Fruit fly (Drosophila melanogaster) whole organism, embryonic: ENCODE measurements around the gene CG7378.
A peak's percentile ranks its signal among the peaks of the same experiment; 100 is the strongest.

Source experiments
- Bteb2 ChIP-seq: fragments of 200-800 bp; sonication (Bioruptor generic); optimal IDR thresholded peaks from 2 replicates; lab custom pipeline; 2016; ENCODE audit warnings: missing biosample characterization, missing genetic modification characterization
- CG10274 ChIP-seq: fragments of 200-800 bp; sonication (Bioruptor generic); optimal IDR thresholded peaks from 3 replicates; lab custom pipeline; 2017; ENCODE audit warnings: missing biosample characterization, mild to moderate bottlenecking, missing genetic modification characterization
- CG10431 ChIP-seq: fragments of 200-800 bp; sonication (Bioruptor generic); optimal IDR thresholded peaks from 3 replicates; lab custom pipeline; 2018; ENCODE audit warnings: missing biosample characterization, mild to moderate bottlenecking, missing genetic modification characterization
- CG10979 ChIP-seq: fragments of 200-800 bp; sonication (Bioruptor generic); optimal IDR thresholded peaks from 2 replicates; lab custom pipeline; 2018; ENCODE audit warnings: missing biosample characterization, mild to moderate bottlenecking, missing genetic modification characterization, moderate library complexity
- CG13123 ChIP-seq: fragments of 200-800 bp; sonication (Bioruptor generic); optimal IDR thresholded peaks from 2 replicates; lab custom pipeline; 2016; ENCODE audit warnings: missing biosample characterization, missing genetic modification characterization
- CG14441 ChIP-seq: fragments of 200-800 bp; sonication (Bioruptor generic); IDR thresholded peaks from 2 replicates; pipeline ENCODE4 v1.3.6; 2022; ENCODE audit warnings: missing biosample characterization, missing genetic modification characterization
- CG15514 ChIP-seq: fragments of 200-800 bp; sonication (Bioruptor generic); optimal IDR thresholded peaks from 3 replicates; lab custom pipeline; 2017; ENCODE audit warnings: missing biosample characterization, missing genetic modification characterization, mild to moderate bottlenecking, moderate library complexity, missing genetic modification reagents
- CG18619 ChIP-seq: fragments of 200-800 bp; sonication (Bioruptor generic); optimal IDR thresholded peaks from 3 replicates; lab custom pipeline; 2017; ENCODE audit warnings: missing biosample characterization, mild to moderate bottlenecking, missing genetic modification characterization
- CG2712 ChIP-seq: fragments of 200-800 bp; optimal IDR thresholded peaks from 3 replicates; lab custom pipeline; 2019; ENCODE audit warnings: missing biosample characterization, mild to moderate bottlenecking, missing genetic modification characterization, moderate library complexity
- CG2889 ChIP-seq: fragments of 200-800 bp; sonication (Bioruptor generic); IDR thresholded peaks from 3 replicates; pipeline ENCODE4 v1.3.6; 2022; ENCODE audit warnings: missing biosample characterization, missing genetic modification characterization
- CG30431 ChIP-seq: fragments of 200-800 bp; sonication (Bioruptor generic); optimal IDR thresholded peaks from 2 replicates; lab custom pipeline; 2017; ENCODE audit warnings: missing biosample characterization, missing genetic modification characterization
- CG3281 ChIP-seq: fragments of 200-800 bp; sonication (Bioruptor generic); optimal IDR thresholded peaks from 3 replicates; lab custom pipeline; 2017; ENCODE audit warnings: missing biosample characterization, mild to moderate bottlenecking, missing genetic modification characterization
- CG3847 ChIP-seq: fragments of 200-800 bp; sonication (Bioruptor generic); IDR thresholded peaks from 2 replicates; pipeline ENCODE4 v1.3.6; 2022; ENCODE audit warnings: missing biosample characterization, missing genetic modification characterization
- CG5245 ChIP-seq: fragments of 200-800 bp; sonication (Bioruptor generic); optimal IDR thresholded peaks from 3 replicates; lab custom pipeline; 2016; ENCODE audit warnings: missing biosample characterization, missing genetic modification characterization
- CG7357 ChIP-seq: fragments of 200-800 bp; sonication (Bioruptor generic); IDR thresholded peaks from 3 replicates; pipeline ENCODE4 v1.3.6; 2022; ENCODE audit warnings: missing biosample characterization, missing genetic modification characterization
- Dip2 ChIP-seq: fragments of 200-800 bp; sonication (Bioruptor generic); IDR thresholded peaks from 2 replicates; pipeline ENCODE4 v1.3.6; 2022; ENCODE audit warnings: missing biosample characterization, missing genetic modification characterization
- Dref ChIP-seq: fragments of 200-800 bp; sonication (Bioruptor generic); IDR thresholded peaks from 2 replicates; pipeline ENCODE4 v1.3.6; 2022; ENCODE audit warnings: missing biosample characterization, missing genetic modification characterization
- Hr39 ChIP-seq: fragments of >200 bp; optimal IDR thresholded peaks from 2 replicates; lab custom pipeline; 2017
- Mad ChIP-seq: fragments of 200-800 bp; sonication (Bioruptor generic); optimal IDR thresholded peaks from 2 replicates; lab custom pipeline; 2016; ENCODE audit warnings: missing biosample characterization, missing genetic modification characterization
- Mes4 ChIP-seq: fragments of 200-800 bp; sonication (Bioruptor generic); optimal IDR thresholded peaks from 2 replicates; lab custom pipeline; 2016; ENCODE audit warnings: missing biosample characterization, missing genetic modification characterization
- NC2α ChIP-seq: fragments of 200-800 bp; sonication (Bioruptor generic); optimal IDR thresholded peaks from 2 replicates; lab custom pipeline; 2016; ENCODE audit warnings: missing biosample characterization, missing genetic modification characterization
- Nf-YC ChIP-seq: fragments of 200-800 bp; optimal IDR thresholded peaks from 3 replicates; lab custom pipeline; 2019; ENCODE audit warnings: missing biosample characterization, mild to moderate bottlenecking, missing genetic modification characterization, moderate library complexity
- Sin3A ChIP-seq: fragments of >200 bp; optimal IDR thresholded peaks from 2 replicates; lab custom pipeline; 2018
- Stat92E ChIP-seq, 3 experiments: fragments of >200 bp in 2 of 3; fragments of 200-800 bp in 1 of 3; sonication (Bioruptor generic) in 1 of 3; optimal IDR thresholded peaks; 2 replicates each; lab custom pipeline; 2017 to 2019; ENCODE audit warnings: missing biosample characterization in 3 of 3, missing genetic modification characterization in 3 of 3, mild to moderate bottlenecking in 1 of 3, moderate library complexity in 1 of 3
- Taf1 ChIP-seq: fragments of 200-800 bp; sonication (Bioruptor generic); IDR thresholded peaks from 2 replicates; pipeline ENCODE4 v1.3.6; 2022; ENCODE audit warnings: missing biosample characterization, missing genetic modification characterization
- Xrp1 ChIP-seq: fragments of 200-800 bp; sonication (Bioruptor generic); IDR thresholded peaks from 2 replicates; pipeline ENCODE4 v1.3.6; 2022; ENCODE audit warnings: missing biosample characterization, missing genetic modification characterization
- amos ChIP-seq: fragments of 200-800 bp; sonication (Bioruptor generic); IDR thresholded peaks from 2 replicates; pipeline ENCODE4 v1.3.6; 2022; ENCODE audit warnings: missing biosample characterization, missing genetic modification characterization; ENCODE audit not compliant: partially characterized antibody
- aop ChIP-seq: fragments of 200-800 bp; sonication (Bioruptor generic); IDR thresholded peaks from 2 replicates; pipeline ENCODE4 v1.3.6; 2022; ENCODE audit warnings: missing biosample characterization, missing genetic modification characterization
- ara ChIP-seq: fragments of 200-800 bp; sonication (Bioruptor generic); IDR thresholded peaks from 2 replicates; pipeline ENCODE4 v1.3.6; 2022; ENCODE audit warnings: missing biosample characterization, missing genetic modification characterization
- az2 ChIP-seq: fragments of 200-800 bp; sonication (Bioruptor generic); optimal IDR thresholded peaks from 3 replicates; lab custom pipeline; 2016; ENCODE audit warnings: missing biosample characterization, missing genetic modification characterization
- bbx ChIP-seq: fragments of 200-800 bp; sonication (Bioruptor generic); IDR thresholded peaks from 2 replicates; pipeline ENCODE4 v1.3.6; 2022; ENCODE audit warnings: missing biosample characterization, missing genetic modification characterization; ENCODE audit not compliant: partially characterized antibody
- cas ChIP-seq: fragments of 200-800 bp; sonication (Bioruptor generic); IDR thresholded peaks from 2 replicates; pipeline ENCODE4 v1.3.6; 2022; ENCODE audit warnings: missing biosample characterization, missing genetic modification characterization
- ci ChIP-seq: fragments of 200-800 bp; sonication (Bioruptor generic); IDR thresholded peaks from 3 replicates; pipeline ENCODE4 v1.3.6; 2022; ENCODE audit warnings: missing biosample characterization, missing genetic modification characterization
- corto ChIP-seq: fragments of 200-800 bp; sonication (Bioruptor generic); optimal IDR thresholded peaks from 2 replicates; lab custom pipeline; 2016; ENCODE audit warnings: missing biosample characterization, mild to moderate bottlenecking, missing genetic modification characterization, moderate library complexity
- crc ChIP-seq: fragments of 200-800 bp; sonication (Bioruptor generic); optimal IDR thresholded peaks from 2 replicates; lab custom pipeline; 2016; ENCODE audit warnings: missing biosample characterization, missing genetic modification characterization
- fu2 ChIP-seq: fragments of 200-800 bp; sonication (Bioruptor generic); optimal IDR thresholded peaks from 2 replicates; lab custom pipeline; 2016; ENCODE audit warnings: missing biosample characterization, missing genetic modification characterization
- gfzf ChIP-seq: fragments of 200-800 bp; sonication (Bioruptor generic); optimal IDR thresholded peaks from 2 replicates; lab custom pipeline; 2016; ENCODE audit warnings: missing biosample characterization, mild to moderate bottlenecking, missing genetic modification characterization, moderate library complexity
- hkb ChIP-seq, 2 experiments: fragments of 200-800 bp in 1 of 2; fragments of >200 bp in 1 of 2; sonication (Bioruptor generic) in 1 of 2; IDR thresholded peaks in 1 of 2; optimal IDR thresholded peaks in 1 of 2; 2 replicates each; pipeline versions ENCODE4 v1.3.6 to Lab custom; 2017 to 2022; ENCODE audit warnings: missing biosample characterization in 1 of 2, missing genetic modification characterization in 1 of 2
- ind ChIP-seq: fragments of 200-800 bp; sonication (Bioruptor generic); optimal IDR thresholded peaks from 3 replicates; lab custom pipeline; 2016; ENCODE audit warnings: missing biosample characterization, missing genetic modification characterization
- jing ChIP-seq: fragments of 200-800 bp; sonication (Bioruptor generic); optimal IDR thresholded peaks from 2 replicates; lab custom pipeline; 2018; ENCODE audit warnings: missing biosample characterization, mild to moderate bottlenecking, missing genetic modification characterization
- luna ChIP-seq: fragments of 200-800 bp; sonication (Bioruptor generic); optimal IDR thresholded peaks from 2 replicates; lab custom pipeline; 2016; ENCODE audit warnings: missing biosample characterization, missing genetic modification characterization
- nerfin-1 ChIP-seq: fragments of 200-800 bp; sonication (Bioruptor generic); optimal IDR thresholded peaks from 3 replicates; lab custom pipeline; 2019; ENCODE audit warnings: missing biosample characterization, mild to moderate bottlenecking, missing genetic modification characterization, moderate library complexity
- odd ChIP-seq: fragments of 200-800 bp; sonication (Bioruptor generic); optimal IDR thresholded peaks from 2 replicates; lab custom pipeline; 2017; ENCODE audit warnings: missing biosample characterization, mild to moderate bottlenecking, missing genetic modification characterization
- phol ChIP-seq: fragments of 200-800 bp; sonication (Bioruptor generic); optimal IDR thresholded peaks from 3 replicates; lab custom pipeline; 2018; ENCODE audit warnings: missing biosample characterization, mild to moderate bottlenecking, missing genetic modification characterization, moderate library complexity
- psq ChIP-seq: fragments of 200-800 bp; sonication (Bioruptor generic); optimal IDR thresholded peaks from 2 replicates; lab custom pipeline; 2017; ENCODE audit warnings: missing biosample characterization, missing genetic modification characterization
- pzg ChIP-seq: fragments of 200-800 bp; sonication (Bioruptor generic); optimal IDR thresholded peaks from 3 replicates; lab custom pipeline; 2018; ENCODE audit warnings: missing biosample characterization, mild to moderate bottlenecking, missing genetic modification characterization, moderate library complexity
- rib ChIP-seq: fragments of 200-800 bp; sonication (Bioruptor generic); IDR thresholded peaks from 2 replicates; pipeline ENCODE4 v1.3.6; 2022; ENCODE audit warnings: missing biosample characterization, missing genetic modification characterization
- salm ChIP-seq: fragments of 200-800 bp; sonication (Bioruptor generic); optimal IDR thresholded peaks from 2 replicates; lab custom pipeline; 2018; ENCODE audit warnings: missing biosample characterization, mild to moderate bottlenecking, missing genetic modification characterization
- stwl ChIP-seq: fragments of 200-800 bp; sonication (Bioruptor generic); optimal IDR thresholded peaks from 3 replicates; lab custom pipeline; 2018; ENCODE audit warnings: missing biosample characterization, mild to moderate bottlenecking, missing genetic modification characterization, moderate library complexity
- wdn ChIP-seq: fragments of 200-800 bp; sonication (Bioruptor generic); IDR thresholded peaks from 2 replicates; pipeline ENCODE4 v1.3.6; 2022; ENCODE audit warnings: missing biosample characterization, missing genetic modification characterization
- wor ChIP-seq: fragments of 200-800 bp; sonication (Bioruptor generic); IDR thresholded peaks from 2 replicates; pipeline ENCODE4 v1.3.6; 2022; ENCODE audit warnings: missing biosample characterization, missing genetic modification characterization
- z ChIP-seq: fragments of 200-800 bp; sonication (Bioruptor generic); IDR thresholded peaks from 3 replicates; pipeline ENCODE4 v1.3.6; 2022; ENCODE audit warnings: missing biosample characterization, missing genetic modification characterization
- zf30C ChIP-seq: fragments of 200-800 bp; sonication (Bioruptor generic); optimal IDR thresholded peaks from 3 replicates; lab custom pipeline; 2018; ENCODE audit warnings: missing biosample characterization, mild to moderate bottlenecking, missing genetic modification characterization

CG7378 gene

DNA sequence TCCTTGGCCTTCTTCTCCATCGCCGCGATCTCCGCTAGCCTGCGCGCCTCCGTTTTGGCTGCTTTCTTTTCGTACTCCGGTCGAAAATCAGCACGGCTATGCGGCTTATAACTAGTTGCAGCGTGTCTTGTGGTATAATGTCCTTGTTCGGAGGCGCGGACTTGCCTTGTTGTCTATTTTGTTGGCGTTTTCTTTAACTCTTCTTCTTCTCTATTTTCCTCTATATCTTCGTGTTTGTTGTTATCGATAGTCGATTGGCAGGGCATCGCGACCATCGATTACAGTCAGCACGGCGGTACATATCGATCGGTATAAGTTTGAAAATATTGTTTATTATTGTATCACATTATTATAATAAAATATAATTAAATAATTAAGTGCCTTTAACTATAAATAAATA lies 6.8 kb upstream of the CG7378 start, which contains the start of gene Flacc (continued):
- TF ChIP-seq Stat92E (GFP tag; optimal IDR thresholded peaks at IDR 0.05; lab: Kevin White, UChicago) (no peak), amos (GFP tag; lab: Robert Waterston, UW) (peak; percentile 88), ind (GFP tag; lab: Kevin White, UChicago) (no peak), rib (GFP tag; lab: Robert Waterston, UW) (no peak), CG2712 (tag; lab: Kevin White, UChicago) (peak; percentile 33), CG30431 (no peak), az2 (GFP tag; lab: Kevin White, UChicago) (no peak), CG7357 (GFP tag; lab: Robert Waterston, UW) (no peak), salm (no peak), nerfin-1 (tag; lab: Kevin White, UChicago) (no peak), CG3847 (GFP tag; lab: Robert Waterston, UW) (no peak), CG5245 (no peak), NC2α (GFP tag; lab: Kevin White, UChicago) (no peak), psq (GFP tag; lab: Kevin White, UChicago) (no peak), Taf1 (GFP tag; lab: Robert Waterston, UW) (no peak), CG14441 (no peak), gfzf (GFP tag; lab: Kevin White, UChicago) (no peak), luna (no peak), Xrp1 (GFP tag; lab: Robert Waterston, UW) (no peak), CG13123 (GFP tag; lab: Kevin White, UChicago) (no peak), wor (no peak), CG10274 (GFP tag; lab: Kevin White, UChicago) (no peak), Bteb2 (no peak), bbx (GFP tag; lab: Robert Waterston, UW) (peak; percentile 87), zf30C (no peak), crc (GFP tag; lab: Kevin White, UChicago) (no peak), fu2 (GFP tag; lab: Kevin White, UChicago) (no peak), CG2889 (no peak), CG15514 (GFP tag; lab: Kevin White, UChicago) (peak; percentile 62), CG18619 (GFP tag; lab: Kevin White, UChicago) (no peak), ara (GFP tag; lab: Robert Waterston, UW) (no peak), CG3281 (GFP tag; lab: Kevin White, UChicago) (no peak), jing (GFP tag; lab: Kevin White, UChicago) (no peak), Mes4 (GFP tag; lab: Kevin White, UChicago) (no peak), stwl (tag; lab: Kevin White, UChicago) (peak; percentile 71), z (GFP tag; lab: Robert Waterston, UW) (no peak), Mad (GFP tag; lab: Kevin White, UChicago) (no peak), Hr39 (lab: Kevin White, UChicago) (no peak), odd (GFP tag; lab: Kevin White, UChicago) (no peak), corto (GFP tag; lab: Kevin White, UChicago) (no peak), CG10979 (tag; lab: Kevin White, UChicago) (no peak), aop (GFP tag; lab: Robert Waterston, UW) (no peak), Dip2 (GFP tag; lab: Robert Waterston, UW) (no peak), Nf-YC (no peak), Sin3A (lab: Kevin White, UChicago) (no peak), CG10431 (GFP tag; lab: Kevin White, UChicago) (no peak), hkb (optimal IDR thresholded peaks at IDR 0.05; lab: Kevin White, UChicago) (no peak), hkb (GFP tag; IDR thresholded peaks at IDR 0.05; lab: Robert Waterston, UW) (no peak), phol (no peak), cas (GFP tag; lab: Robert Waterston, UW) (no peak), wdn (GFP tag; lab: Robert Waterston, UW) (no peak), Dref (GFP tag; lab: Robert Waterston, UW) (peak; percentile 92), pzg (GFP tag; lab: Kevin White, UChicago) (peak; percentile 52), ci (no peak)
